Fruit fly (Drosophila melanogaster): Measurements from ENCODE around the gene CG34429.

dm6 chr3L:13074084-13074624 is 11.3 kb downstream of the CG34429 start:
- TF ChIP-seq pad (GFP tag; optimal IDR thresholded peaks at IDR 0.05): no peak
- TF ChIP-seq Hr96 (GFP tag; optimal IDR thresholded peaks at IDR 0.05): no peak
- TF ChIP-seq tj (GFP tag; optimal IDR thresholded peaks at IDR 0.05): no peak
- no peak for TF ChIP-seq CG14711 (tag; optimal IDR thresholded peaks at IDR 0.05)
- no peak for TF ChIP-seq bab1 (GFP tag; optimal IDR thresholded peaks at IDR 0.05)

Data from whole organism, adult.